Fruit fly (Drosophila melanogaster) whole organism: Measurements from ENCODE around the gene ArgRS-m.

Experiments
- CG8478 ChIP-seq: fragments of >200 bp; optimal IDR thresholded peaks from 2 replicates; lab custom pipeline; 2018; ENCODE audit warnings: inconsistent platforms
- Dll ChIP-seq: fragments of >200 bp; optimal IDR thresholded peaks from 2 replicates; lab custom pipeline; 2017
- EcR ChIP-seq, 2 experiments: fragments of >200 bp; optimal IDR thresholded peaks; 2 replicates each; lab custom pipeline; 2017; ENCODE audit warnings: missing biosample characterization in 2 of 2, missing genetic modification characterization in 2 of 2, missing genetic modification reagents in 2 of 2
- pan ChIP-seq: fragments of >200 bp; optimal IDR thresholded peaks from 2 replicates; lab custom pipeline; 2017
- psq ChIP-seq: fragments of >200 bp; optimal IDR thresholded peaks from 2 replicates; lab custom pipeline; 2017
- usp ChIP-seq: fragments of >200 bp; optimal IDR thresholded peaks from 2 replicates; lab custom pipeline; 2017; ENCODE audit warnings: missing biosample characterization, missing genetic modification characterization, mixed read lengths

The ArgRS-m gene

dm6 chr3R:7913551-7913950, 26.7 kb downstream of the ArgRS-m start, which contains the start of gene kipf:
kipf (plus strand) TSS chr3R:7913851.
- TF ChIP-seq EcR (GFP tag; optimal IDR thresholded peaks at IDR 0.05; lab: Kevin White, UChicago) (no peak), Dll (lab: Kevin White, UChicago) (no peak), CG8478 (lab: Kevin White, UChicago) (no peak), usp (GFP tag; lab: Kevin White, UChicago) (no peak), pan (lab: Kevin White, UChicago) (no peak), psq (lab: Kevin White, UChicago) (no peak)

dm6 chr3R:7920196-7920595, 33.4 kb downstream of the ArgRS-m start, which contains the start of the genes CG10445 and lds:
CG10445 (minus strand) TSS chr3R:7920299.
lds (plus strand) TSS chr3R:7920431.
- TF ChIP-seq Dll (lab: Kevin White, UChicago) = no peak
- TF ChIP-seq pan (lab: Kevin White, UChicago) = no peak
- no peak for TF ChIP-seq CG8478 (lab: Kevin White, UChicago)
- TF ChIP-seq EcR (GFP tag; optimal IDR thresholded peaks at IDR 0.05; lab: Kevin White, UChicago) = no peak
- TF ChIP-seq usp (GFP tag; lab: Kevin White, UChicago) = no peak
- no peak for TF ChIP-seq psq (lab: Kevin White, UChicago)

dm6 chr3R:7926354-7926753, 39.5 kb downstream of the ArgRS-m start:
- TF ChIP-seq usp (GFP tag; lab: Kevin White, UChicago) = no peak
- TF ChIP-seq EcR (GFP tag; optimal IDR thresholded peaks at IDR 0.05; lab: Kevin White, UChicago) = no peak
- no peak for TF ChIP-seq CG8478 (lab: Kevin White, UChicago)
- no peak for TF ChIP-seq Dll (lab: Kevin White, UChicago)
- no peak for TF ChIP-seq psq (lab: Kevin White, UChicago)
- TF ChIP-seq pan (lab: Kevin White, UChicago) = no peak

- TF ChIP-seq CG8478 (lab: Kevin White, UChicago) = no peak
- TF ChIP-seq Dll (lab: Kevin White, UChicago) = no peak
- TF ChIP-seq usp (GFP tag; lab: Kevin White, UChicago) = no peak
- no peak for TF ChIP-seq EcR (GFP tag; optimal IDR thresholded peaks at IDR 0.05; lab: Kevin White, UChicago)
- TF ChIP-seq pan (lab: Kevin White, UChicago) = no peak
- TF ChIP-seq psq (lab: Kevin White, UChicago) = no peak
These were observed 50.0 kb downstream of the ArgRS-m start for dm6 chr3R:7936786-7937363.
